Worm (Caenorhabditis elegans) whole organism, mixed stage, embryonic: ENCODE results near the gene T07D4.5.

Experiments used
- M03D4.4 ChIP-seq: sonication (generic microtip); optimal IDR thresholded peaks from 2 replicates; lab custom pipeline; 2017; ENCODE audit warnings: mild to moderate bottlenecking, missing genetic modification characterization, missing compliant biosample characterization
- bed-3 ChIP-seq: fragments of 200-800 bp; sonication (Bioruptor generic); optimal IDR thresholded peaks from 3 replicates; lab custom pipeline; 2018; ENCODE audit warnings: mild to moderate bottlenecking, missing genetic modification characterization, moderate library complexity, missing compliant biosample characterization
- blmp-1 ChIP-seq: fragments of 150-350 bp; optimal IDR thresholded peaks from 2 replicates; lab custom pipeline; 2014; ENCODE audit warnings: missing biosample characterization, missing genetic modification characterization
- ceh-39 ChIP-seq: fragments of 150-350 bp; optimal IDR thresholded peaks from 2 replicates; lab custom pipeline; 2014; ENCODE audit warnings: missing biosample characterization, missing genetic modification characterization
- ceh-43 ChIP-seq: fragments of 200-800 bp; sonication (Bioruptor generic); optimal IDR thresholded peaks from 2 replicates; lab custom pipeline; 2018; ENCODE audit warnings: mild to moderate bottlenecking, missing genetic modification characterization, moderate library complexity, missing compliant biosample characterization
- ceh-83 ChIP-seq: fragments of 200-800 bp; sonication (Bioruptor generic); optimal IDR thresholded peaks from 2 replicates; lab custom pipeline; 2018; ENCODE audit warnings: mild to moderate bottlenecking, missing genetic modification characterization, missing compliant biosample characterization
- ces-1 ChIP-seq: fragments of 150-350 bp; optimal IDR thresholded peaks from 2 replicates; lab custom pipeline; 2014; ENCODE audit warnings: missing biosample characterization, missing genetic modification reagents, missing genetic modification characterization
- cnd-1 ChIP-seq: fragments of 200-800 bp; sonication (Bioruptor generic); optimal IDR thresholded peaks from 2 replicates; lab custom pipeline; 2018; ENCODE audit warnings: mild to moderate bottlenecking, missing genetic modification characterization, missing compliant biosample characterization
- drap-1 ChIP-seq: fragments of 200-800 bp; sonication (Bioruptor generic); optimal IDR thresholded peaks from 3 replicates; lab custom pipeline; 2018; ENCODE audit warnings: mild to moderate bottlenecking, missing genetic modification characterization, missing compliant biosample characterization
- elt-1 ChIP-seq: sonication (generic microtip); optimal IDR thresholded peaks from 2 replicates; lab custom pipeline; 2017; ENCODE audit warnings: missing genetic modification characterization, mild to moderate bottlenecking, missing compliant biosample characterization, antibody characterized with exemption, moderate library complexity, borderline replicate concordance; ENCODE audit not compliant: insufficient read depth
- elt-3 ChIP-seq: fragments of 150-350 bp; optimal IDR thresholded peaks from 2 replicates; lab custom pipeline; 2014; ENCODE audit warnings: missing biosample characterization, missing genetic modification characterization
- flh-1 ChIP-seq: fragments of 200-800 bp; sonication (Bioruptor generic); optimal IDR thresholded peaks from 2 replicates; lab custom pipeline; 2018; ENCODE audit warnings: mild to moderate bottlenecking, missing genetic modification characterization, moderate library complexity, missing compliant biosample characterization
- ham-2 ChIP-seq: fragments of 200-800 bp; sonication (Bioruptor generic); optimal IDR thresholded peaks from 2 replicates; lab custom pipeline; 2018; ENCODE audit warnings: mild to moderate bottlenecking, missing genetic modification characterization, missing compliant biosample characterization
- hlh-1 ChIP-seq: fragments of 150-350 bp; optimal IDR thresholded peaks from 2 replicates; lab custom pipeline; 2014; ENCODE audit warnings: missing biosample characterization, missing genetic modification reagents, missing genetic modification characterization
- lin-13 ChIP-seq: fragments of 150-350 bp; optimal IDR thresholded peaks from 2 replicates; lab custom pipeline; 2014; ENCODE audit warnings: missing biosample characterization, missing genetic modification characterization
- lsy-2 ChIP-seq: fragments of 150-350 bp; optimal IDR thresholded peaks from 2 replicates; lab custom pipeline; 2014; ENCODE audit warnings: missing biosample characterization, missing genetic modification characterization
- mab-5 ChIP-seq: fragments of 150-350 bp; optimal IDR thresholded peaks from 2 replicates; lab custom pipeline; 2014; ENCODE audit warnings: missing biosample characterization, missing genetic modification characterization
- mep-1 ChIP-seq: fragments of 150-350 bp; optimal IDR thresholded peaks from 2 replicates; lab custom pipeline; 2017; ENCODE audit warnings: missing biosample characterization, missing genetic modification reagents, missing genetic modification characterization, inconsistent platforms
- nhr-2 ChIP-seq: fragments of 150-350 bp; optimal IDR thresholded peaks from 2 replicates; lab custom pipeline; 2014; ENCODE audit warnings: missing biosample characterization, missing genetic modification characterization
- nhr-237 ChIP-seq: fragments of 150-350 bp; optimal IDR thresholded peaks from 2 replicates; lab custom pipeline; 2014; ENCODE audit warnings: missing biosample characterization, missing genetic modification characterization
- nhr-28 ChIP-seq: fragments of 150-350 bp; optimal IDR thresholded peaks from 2 replicates; lab custom pipeline; 2014; ENCODE audit warnings: missing biosample characterization, missing genetic modification characterization
- nhr-76 ChIP-seq: sonication (generic microtip); optimal IDR thresholded peaks from 2 replicates; lab custom pipeline; 2017; ENCODE audit warnings: missing biosample characterization, missing genetic modification characterization
- pha-4 ChIP-seq: fragments of 150-350 bp; optimal IDR thresholded peaks from 2 replicates; lab custom pipeline; 2018; ENCODE audit warnings: missing biosample characterization, missing genetic modification reagents, missing genetic modification characterization
- sem-2 ChIP-seq: fragments of 200-800 bp; sonication (Bioruptor generic); optimal IDR thresholded peaks from 2 replicates; lab custom pipeline; 2018; ENCODE audit warnings: mild to moderate bottlenecking, missing genetic modification characterization, missing compliant biosample characterization
- snpc-4 ChIP-seq: fragments of 150-350 bp; optimal IDR thresholded peaks from 2 replicates; lab custom pipeline; 2014; ENCODE audit warnings: missing biosample characterization, missing genetic modification characterization
- sptf-1 ChIP-seq: sonication (generic microtip); optimal IDR thresholded peaks from 2 replicates; lab custom pipeline; 2017; ENCODE audit warnings: mild to moderate bottlenecking, missing genetic modification characterization, moderate library complexity, missing compliant biosample characterization
- tbx-8 ChIP-seq: fragments of 200-800 bp; sonication (Bioruptor generic); optimal IDR thresholded peaks from 2 replicates; lab custom pipeline; 2018; ENCODE audit warnings: mild to moderate bottlenecking, missing genetic modification characterization, moderate library complexity, missing compliant biosample characterization
- unc-120 ChIP-seq: sonication (generic microtip); optimal IDR thresholded peaks from 2 replicates; lab custom pipeline; 2017; ENCODE audit warnings: missing genetic modification characterization, missing compliant biosample characterization; ENCODE audit not compliant: poor library complexity, severe bottlenecking
- unc-62 ChIP-seq: fragments of 150-350 bp; optimal IDR thresholded peaks from 2 replicates; lab custom pipeline; 2014; ENCODE audit warnings: missing biosample characterization, missing genetic modification reagents, missing genetic modification characterization
- zip-8 ChIP-seq: fragments of 150-350 bp; optimal IDR thresholded peaks from 2 replicates; lab custom pipeline; 2014; ENCODE audit warnings: missing biosample characterization, missing genetic modification characterization
- ztf-11 ChIP-seq: fragments of 150-350 bp; optimal IDR thresholded peaks from 2 replicates; lab custom pipeline; 2014; ENCODE audit warnings: missing biosample characterization, missing genetic modification characterization

Gene T07D4.5

ce11 chrII:8884262-8884949 is at the start of gene T07D4.5, which contains the start of gene ddx-19:
Gene T07D4.5 (minus strand): TSS chrII:8884332.
Gene ddx-19 (plus strand): TSS chrII:8884899.
- TF ChIP-seq M03D4.4, result no peak
- TF ChIP-seq lsy-2 (tag; lab: Kevin White, UChicago), result peak; percentile 96
- TF ChIP-seq pha-4 (tag; lab: Kevin White, UChicago), result peak; percentile 38
- no peak for TF ChIP-seq unc-62 (GFP tag; lab: Kevin White, UChicago)

ce11 chrII:8932392-8932791 is 48.3 kb upstream of the T07D4.5 start:
- TF ChIP-seq mep-1 (tag; lab: Kevin White, UChicago), result no peak
- TF ChIP-seq hlh-1 (tag; lab: Kevin White, UChicago), result no peak
- no peak for TF ChIP-seq drap-1 (GFP tag; lab: Kevin White, UChicago)
- no peak for TF ChIP-seq nhr-237 (tag; lab: Kevin White, UChicago)
- TF ChIP-seq nhr-28 (tag; lab: Kevin White, UChicago), result no peak
- TF ChIP-seq tbx-8 (GFP tag; lab: Kevin White, UChicago), result no peak
- no peak for TF ChIP-seq unc-62 (GFP tag; lab: Kevin White, UChicago)
- TF ChIP-seq elt-3 (tag; lab: Kevin White, UChicago), result no peak
- TF ChIP-seq flh-1 (GFP tag; lab: Kevin White, UChicago), result no peak
- no peak for TF ChIP-seq elt-1 (tag; lab: Kevin White, UChicago)
- TF ChIP-seq ces-1, result no peak
- no peak for TF ChIP-seq sptf-1 (tag; lab: Kevin White, UChicago)
- no peak for TF ChIP-seq snpc-4
- no peak for TF ChIP-seq M03D4.4
- TF ChIP-seq cnd-1 (tag; lab: Kevin White, UChicago), result no peak
- TF ChIP-seq bed-3, result no peak
- TF ChIP-seq ham-2 (GFP tag; lab: Kevin White, UChicago), result no peak
- no peak for TF ChIP-seq sem-2 (GFP tag; lab: Kevin White, UChicago)

ce11 chrII:8931405-8932149 is 47.4 kb upstream of the T07D4.5 start:
- TF ChIP-seq nhr-237 (tag; lab: Kevin White, UChicago) (no peak), ztf-11 (no peak), unc-62 (GFP tag; lab: Kevin White, UChicago) (no peak), mab-5 (tag; lab: Kevin White, UChicago) (no peak), hlh-1 (tag; lab: Kevin White, UChicago) (no peak), unc-120 (no peak), sem-2 (GFP tag; lab: Kevin White, UChicago) (no peak), mep-1 (tag; lab: Kevin White, UChicago) (no peak), cnd-1 (tag; lab: Kevin White, UChicago) (no peak), sptf-1 (tag; lab: Kevin White, UChicago) (no peak), ceh-43 (GFP tag; lab: Kevin White, UChicago) (no peak), nhr-28 (tag; lab: Kevin White, UChicago) (no peak), ham-2 (GFP tag; lab: Kevin White, UChicago) (no peak), lin-13 (tag; lab: Kevin White, UChicago) (no peak)

ce11 chrII:8930763-8931162 is 46.6 kb upstream of the T07D4.5 start, which contains the start of gene enol-1:
Gene enol-1 (plus strand): TSS chrII:8930997.
- TF ChIP-seq M03D4.4 (no peak), tbx-8 (GFP tag; lab: Kevin White, UChicago) (no peak), ceh-43 (GFP tag; lab: Kevin White, UChicago) (no peak), blmp-1 (tag; lab: Kevin White, UChicago) (no peak), ceh-83 (GFP tag; lab: Kevin White, UChicago) (no peak), nhr-237 (tag; lab: Kevin White, UChicago) (no peak), ces-1 (no peak), lsy-2 (tag; lab: Kevin White, UChicago) (no peak), unc-120 (no peak), nhr-76 (tag; lab: Kevin White, UChicago) (no peak), sem-2 (GFP tag; lab: Kevin White, UChicago) (no peak), zip-8 (no peak), cnd-1 (tag; lab: Kevin White, UChicago) (no peak), bed-3 (no peak), ceh-39 (tag; lab: Kevin White, UChicago) (no peak), nhr-2 (no peak), flh-1 (GFP tag; lab: Kevin White, UChicago) (no peak), elt-3 (tag; lab: Kevin White, UChicago) (no peak), mep-1 (tag; lab: Kevin White, UChicago) (no peak), lin-13 (tag; lab: Kevin White, UChicago) (no peak)
